Fruit fly (Drosophila melanogaster) whole organism, embryonic: ENCODE results near the gene aop.

ENCODE experiments used
- ATbp ChIP-seq: fragments of 200-800 bp; sonication (Bioruptor generic); optimal IDR thresholded peaks from 2 replicates; lab custom pipeline; 2017; ENCODE audit warnings: missing biosample characterization, mild to moderate bottlenecking, missing genetic modification characterization, missing genetic modification reagents
- Ada2b ChIP-seq: fragments of 200-800 bp; sonication (Bioruptor generic); IDR thresholded peaks from 2 replicates; pipeline ENCODE4 v1.3.6; 2022; ENCODE audit warnings: missing biosample characterization, missing genetic modification characterization
- CG11085 ChIP-seq: fragments of 200-800 bp; sonication (Bioruptor generic); IDR thresholded peaks from 2 replicates; pipeline ENCODE4 v1.3.6; 2022; ENCODE audit warnings: missing biosample characterization, missing genetic modification characterization
- CG11093 ChIP-seq: fragments of 200-800 bp; sonication (Bioruptor generic); IDR thresholded peaks from 3 replicates; pipeline ENCODE4 v1.3.6; 2022; ENCODE audit warnings: missing biosample characterization, missing genetic modification characterization
- CG12104 ChIP-seq: fragments of 200-800 bp; sonication (Bioruptor generic); optimal IDR thresholded peaks from 3 replicates; lab custom pipeline; 2016; ENCODE audit warnings: missing biosample characterization, missing genetic modification characterization
- CG12659 ChIP-seq: fragments of 200-800 bp; sonication (Bioruptor generic); optimal IDR thresholded peaks from 3 replicates; lab custom pipeline; 2017; ENCODE audit warnings: mild to moderate bottlenecking, missing biosample characterization, missing genetic modification reagents, missing genetic modification characterization
- CG16813 ChIP-seq: fragments of 200-800 bp; sonication (Bioruptor generic); IDR thresholded peaks from 3 replicates; pipeline ENCODE4 v1.3.6; 2022; ENCODE audit warnings: missing biosample characterization, missing genetic modification characterization; ENCODE audit not compliant: partially characterized antibody
- CG17359 ChIP-seq: fragments of 200-800 bp; sonication (Bioruptor generic); optimal IDR thresholded peaks from 3 replicates; lab custom pipeline; 2018; ENCODE audit warnings: missing biosample characterization, mild to moderate bottlenecking, missing genetic modification characterization, moderate library complexity
- CG1832 ChIP-seq: fragments of 200-800 bp; sonication (Bioruptor generic); optimal IDR thresholded peaks from 2 replicates; lab custom pipeline; 2017; ENCODE audit warnings: missing biosample characterization, mild to moderate bottlenecking, missing genetic modification characterization, inconsistent platforms
- CG30403 ChIP-seq: fragments of 200-800 bp; sonication (Bioruptor generic); optimal IDR thresholded peaks from 3 replicates; lab custom pipeline; 2016; ENCODE audit warnings: missing biosample characterization, missing genetic modification characterization
- CG31441 ChIP-seq: fragments of 200-800 bp; sonication (Bioruptor generic); IDR thresholded peaks from 2 replicates; pipeline ENCODE4 v1.3.6; 2022; ENCODE audit warnings: missing biosample characterization, missing genetic modification characterization
- CHES-1-like ChIP-seq: fragments of 200-800 bp; sonication (Bioruptor generic); optimal IDR thresholded peaks from 2 replicates; lab custom pipeline; 2016; ENCODE audit warnings: missing biosample characterization, missing genetic modification characterization
- CkIIα-i1 ChIP-seq: fragments of 200-800 bp; sonication (Bioruptor generic); IDR thresholded peaks from 2 replicates; pipeline ENCODE4 v1.3.6; 2022; ENCODE audit warnings: missing biosample characterization, missing genetic modification characterization
- Fer1 ChIP-seq: fragments of 200-800 bp; sonication (Bioruptor generic); optimal IDR thresholded peaks from 2 replicates; lab custom pipeline; 2017; ENCODE audit warnings: missing biosample characterization, mild to moderate bottlenecking, missing genetic modification characterization
- HHEX ChIP-seq: fragments of 200-800 bp; sonication (Bioruptor generic); optimal IDR thresholded peaks from 3 replicates; lab custom pipeline; 2017; ENCODE audit warnings: missing biosample characterization, mild to moderate bottlenecking, missing genetic modification characterization, missing genetic modification reagents
- HLH3B ChIP-seq: fragments of 200-800 bp; sonication (Bioruptor generic); IDR thresholded peaks from 2 replicates; pipeline ENCODE4 v1.3.6; 2022; ENCODE audit warnings: missing biosample characterization, missing genetic modification characterization
- HLHmδ ChIP-seq: fragments of 200-800 bp; sonication (Bioruptor generic); optimal IDR thresholded peaks from 2 replicates; lab custom pipeline; 2018; ENCODE audit warnings: missing biosample characterization, mild to moderate bottlenecking, missing genetic modification characterization, moderate library complexity
- Hr51 ChIP-seq, 2 experiments: fragments of 200-800 bp; sonication (Bioruptor generic); optimal IDR thresholded peaks; 2 replicates in 1 of 2; 3 replicates in 1 of 2; lab custom pipeline; 2016 to 2018; ENCODE audit warnings: missing biosample characterization in 2 of 2, missing genetic modification characterization in 2 of 2, mild to moderate bottlenecking in 1 of 2, moderate library complexity in 1 of 2
- Jarid2 ChIP-seq: fragments of 200-800 bp; sonication (Bioruptor generic); optimal IDR thresholded peaks from 3 replicates; lab custom pipeline; 2017; ENCODE audit warnings: mild to moderate bottlenecking, missing biosample characterization, missing genetic modification reagents, missing genetic modification characterization
- NfI ChIP-seq: fragments of 200-800 bp; sonication (Bioruptor generic); optimal IDR thresholded peaks from 3 replicates; lab custom pipeline; 2018; ENCODE audit warnings: missing biosample characterization, mild to moderate bottlenecking, missing genetic modification characterization, moderate library complexity
- Side ChIP-seq: fragments of 200-800 bp; sonication (Bioruptor generic); optimal IDR thresholded peaks from 2 replicates; lab custom pipeline; 2016; ENCODE audit warnings: missing biosample characterization, missing genetic modification characterization
- Taf1 ChIP-seq: fragments of 200-800 bp; sonication (Bioruptor generic); IDR thresholded peaks from 2 replicates; pipeline ENCODE4 v1.3.6; 2022; ENCODE audit warnings: missing biosample characterization, missing genetic modification characterization
- Tbp ChIP-seq: fragments of >200 bp; optimal IDR thresholded peaks from 2 replicates; lab custom pipeline; 2018; ENCODE audit warnings: missing biosample characterization, missing genetic modification characterization
- Usf ChIP-seq: fragments of 200-800 bp; sonication (Bioruptor generic); optimal IDR thresholded peaks from 2 replicates; lab custom pipeline; 2017; ENCODE audit warnings: missing genotype, missing biosample characterization, missing genetic modification characterization
- YL-1 ChIP-seq: fragments of 200-800 bp; sonication (Bioruptor generic); optimal IDR thresholded peaks from 3 replicates; lab custom pipeline; 2017; ENCODE audit warnings: missing biosample characterization, mild to moderate bottlenecking, missing genetic modification characterization
- az2 ChIP-seq: fragments of 200-800 bp; sonication (Bioruptor generic); optimal IDR thresholded peaks from 3 replicates; lab custom pipeline; 2016; ENCODE audit warnings: missing biosample characterization, missing genetic modification characterization
- bowl ChIP-seq: fragments of 200-800 bp; sonication (Bioruptor generic); IDR thresholded peaks from 2 replicates; pipeline ENCODE4 v1.3.6; 2022; ENCODE audit warnings: missing biosample characterization, missing genetic modification characterization
- caup ChIP-seq: fragments of 200-800 bp; sonication (Bioruptor generic); optimal IDR thresholded peaks from 3 replicates; lab custom pipeline; 2017; ENCODE audit warnings: missing biosample characterization, mild to moderate bottlenecking, missing genetic modification characterization, moderate library complexity; ENCODE audit not compliant: severe bottlenecking
- cg ChIP-seq: fragments of 200-800 bp; sonication (Bioruptor generic); optimal IDR thresholded peaks from 3 replicates; lab custom pipeline; 2019; ENCODE audit warnings: missing biosample characterization, mild to moderate bottlenecking, missing genetic modification characterization, moderate library complexity
- chn ChIP-seq: fragments of 200-800 bp; sonication (Bioruptor generic); optimal IDR thresholded peaks from 2 replicates; lab custom pipeline; 2016; ENCODE audit warnings: missing biosample characterization, missing genetic modification characterization
- da ChIP-seq: fragments of 200-800 bp; sonication (Bioruptor generic); optimal IDR thresholded peaks from 2 replicates; lab custom pipeline; 2016; ENCODE audit warnings: missing biosample characterization, missing genetic modification characterization
- dm ChIP-seq: fragments of 200-800 bp; sonication (Bioruptor generic); optimal IDR thresholded peaks from 3 replicates; lab custom pipeline; 2016; ENCODE audit warnings: missing biosample characterization, missing genetic modification characterization
- esg ChIP-seq: fragments of 200-800 bp; sonication (Bioruptor generic); conservative IDR thresholded peaks from 2 replicates; pipeline ENCODE4 v1.3.6; 2022; ENCODE audit warnings: missing biosample characterization, missing genetic modification characterization
- ham ChIP-seq: fragments of 200-800 bp; sonication (Bioruptor generic); IDR thresholded peaks from 2 replicates; pipeline ENCODE4 v1.3.6; 2022; ENCODE audit warnings: missing biosample characterization, missing genetic modification characterization
- ind ChIP-seq: fragments of 200-800 bp; sonication (Bioruptor generic); optimal IDR thresholded peaks from 3 replicates; lab custom pipeline; 2016; ENCODE audit warnings: missing biosample characterization, missing genetic modification characterization
- lab ChIP-seq: fragments of 200-800 bp; sonication (Bioruptor generic); optimal IDR thresholded peaks from 3 replicates; lab custom pipeline; 2017; ENCODE audit warnings: missing biosample characterization, missing genetic modification characterization, mild to moderate bottlenecking, moderate library complexity, missing genetic modification reagents
- lov ChIP-seq, 2 experiments: fragments of 200-800 bp in 1 of 2; fragments of >200 bp in 1 of 2; sonication (Bioruptor generic) in 1 of 2; IDR thresholded peaks in 1 of 2; optimal IDR thresholded peaks in 1 of 2; 2 replicates in 1 of 2; 3 replicates in 1 of 2; pipeline versions ENCODE4 v1.3.6 to Lab custom; 2017 to 2022; ENCODE audit warnings: missing biosample characterization in 1 of 2, missing genetic modification characterization in 1 of 2
- mam ChIP-seq: fragments of 200-800 bp; sonication (Bioruptor generic); optimal IDR thresholded peaks from 3 replicates; lab custom pipeline; 2016; ENCODE audit warnings: missing biosample characterization, missing genetic modification characterization
- otp ChIP-seq: fragments of 200-800 bp; sonication (Bioruptor generic); IDR thresholded peaks from 3 replicates; pipeline ENCODE4, ENCODE4 v1.3.6; 2022; ENCODE audit warnings: missing biosample characterization, missing genetic modification characterization
- phol ChIP-seq: fragments of 200-800 bp; sonication (Bioruptor generic); optimal IDR thresholded peaks from 3 replicates; lab custom pipeline; 2018; ENCODE audit warnings: missing biosample characterization, mild to moderate bottlenecking, missing genetic modification characterization, moderate library complexity
- seq ChIP-seq: fragments of 200-800 bp; sonication (Bioruptor generic); IDR thresholded peaks from 2 replicates; pipeline ENCODE4 v1.3.6; 2022; ENCODE audit warnings: missing biosample characterization, missing genetic modification characterization
- sug ChIP-seq: fragments of 200-800 bp; optimal IDR thresholded peaks from 2 replicates; lab custom pipeline; 2019; ENCODE audit warnings: missing biosample characterization, mild to moderate bottlenecking, missing genetic modification characterization, moderate library complexity
- tin ChIP-seq: fragments of 200-800 bp; sonication (Bioruptor generic); optimal IDR thresholded peaks from 3 replicates; lab custom pipeline; 2016; ENCODE audit warnings: missing biosample characterization, missing genetic modification characterization
- unc-4 ChIP-seq: fragments of 200-800 bp; sonication (Bioruptor generic); IDR thresholded peaks from 2 replicates; pipeline ENCODE4 v1.3.6; 2022; ENCODE audit warnings: missing biosample characterization, missing genetic modification characterization; ENCODE audit not compliant: partially characterized antibody
- usp ChIP-seq: fragments of >200 bp; optimal IDR thresholded peaks from 2 replicates; lab custom pipeline; 2017; ENCODE audit warnings: missing biosample characterization, missing genetic modification characterization
- vvl ChIP-seq: fragments of 200-800 bp; sonication (Bioruptor generic); IDR thresholded peaks from 2 replicates; pipeline ENCODE4 v1.3.6; 2022; ENCODE audit warnings: missing biosample characterization, missing genetic modification characterization
- zen2 ChIP-seq: fragments of 200-800 bp; sonication (Bioruptor generic); IDR thresholded peaks from 3 replicates; pipeline ENCODE4 v1.3.6; 2022; ENCODE audit warnings: missing biosample characterization, missing genetic modification characterization; ENCODE audit not compliant: partially characterized antibody

The aop gene

dm6 chr2L:2227316-2227715 lies 48.8 kb upstream of the aop start (continued):
- TF ChIP-seq lab (GFP tag; lab: Kevin White, UChicago) (peak; percentile 54), CG30403 (GFP tag; lab: Kevin White, UChicago) (peak; percentile 52), CG11085 (GFP tag; lab: Robert Waterston, UW) (no peak), az2 (GFP tag; lab: Kevin White, UChicago) (peak; percentile 33), YL-1 (GFP tag; lab: Kevin White, UChicago) (no peak), vvl (GFP tag; lab: Robert Waterston, UW) (peak; percentile 86), Usf (GFP tag; lab: Kevin White, UChicago) (no peak), Tbp (GFP tag; lab: Kevin White, UChicago) (no peak), CkIIα-i1 (GFP tag; lab: Robert Waterston, UW) (no peak), lov (optimal IDR thresholded peaks at IDR 0.05; lab: Kevin White, UChicago) (no peak), lov (GFP tag; IDR thresholded peaks at IDR 0.05; lab: Robert Waterston, UW) (peak; percentile 25; the same call in 1 of the 3 replicates), zen2 (GFP tag; lab: Robert Waterston, UW) (no peak), esg (peak; percentile 9; the same call in 1 of the 2 replicates), bowl (GFP tag; lab: Robert Waterston, UW) (peak; percentile 55; the same call in 1 of the 2 replicates), seq (GFP tag; lab: Robert Waterston, UW) (0 out of 2 replicates have a peak, but pooled peaks have one; percentile 15), cg (GFP tag; lab: Kevin White, UChicago) (no peak), CG12104 (peak; percentile 14), CG12659 (GFP tag; lab: Kevin White, UChicago) (peak; percentile 24), CG1832 (no peak), Hr51 (GFP tag; optimal IDR thresholded peaks at IDR 0.05; lab: Kevin White, UChicago) (peak in 1 of 2 experiments; percentile 14), Ada2b (GFP tag; lab: Robert Waterston, UW) (peak; percentile 16; the same call in 1 of the 2 replicates), tin (GFP tag; lab: Kevin White, UChicago) (peak; percentile 35), chn (GFP tag; lab: Kevin White, UChicago) (peak; percentile 18)

dm6 chr2L:2226259-2227121 lies 47.9 kb upstream of the aop start, which contains the start of the genes CG15387 and sau:
Gene CG15387, minus strand, starts transcription at chr2L:2226294.
Gene sau, plus strand, starts transcription at chr2L:2226342.
- TF ChIP-seq da (GFP tag; lab: Kevin White, UChicago) (peak; percentile 65), CG17359 (tag; lab: Kevin White, UChicago) (peak; percentile 84), HLH3B (GFP tag; lab: Robert Waterston, UW) (peak; percentile 79), Taf1 (GFP tag; lab: Robert Waterston, UW) (peak; percentile 69; the same call in 1 of the 2 replicates), ATbp (GFP tag; lab: Kevin White, UChicago) (peak; percentile 56), otp (GFP tag; lab: Robert Waterston, UW) (peak; percentile 78), HHEX (GFP tag; lab: Kevin White, UChicago) (peak; percentile 82), Side (GFP tag; lab: Kevin White, UChicago) (peak; percentile 89), unc-4 (GFP tag; lab: Robert Waterston, UW) (peak; percentile 94), usp (GFP tag; lab: Kevin White, UChicago) (no peak), caup (GFP tag; lab: Kevin White, UChicago) (peak; percentile 88), sug (tag; lab: Kevin White, UChicago) (peak; percentile 89), Jarid2 (GFP tag; lab: Kevin White, UChicago) (peak; percentile 59), CG31441 (GFP tag; lab: Robert Waterston, UW) (peak; percentile 85), CHES-1-like (GFP tag; lab: Kevin White, UChicago) (peak; percentile 90), ind (peak; percentile 89), phol (tag; lab: Kevin White, UChicago) (peak; percentile 88), mam (GFP tag; lab: Kevin White, UChicago) (peak; percentile 95), zen2 (GFP tag; lab: Robert Waterston, UW) (peak; percentile 84; the same call in 2 of the 3 replicates), CG16813 (GFP tag; lab: Robert Waterston, UW) (peak; percentile 94), HLHmδ (GFP tag; lab: Kevin White, UChicago) (no peak), dm (GFP tag; lab: Kevin White, UChicago) (peak; percentile 82), Fer1 (GFP tag; lab: Kevin White, UChicago) (peak; percentile 87), NfI (GFP tag; lab: Kevin White, UChicago) (peak; percentile 90), CG11093 (GFP tag; lab: Robert Waterston, UW) (peak; percentile 72), ham (GFP tag; lab: Robert Waterston, UW) (no peak)
